Fruit fly (Drosophila melanogaster) whole organism, embryonic: Measurements from ENCODE around the gene IA-2.
A peak's percentile ranks its signal among the peaks of the same experiment; 100 is the strongest.

Experiments
- Ada2b ChIP-seq: fragments of 200-800 bp; sonication (Bioruptor generic); IDR thresholded peaks from 2 replicates; pipeline ENCODE4 v1.3.6; 2022; ENCODE audit warnings: missing biosample characterization, missing genetic modification characterization
- Adf1 ChIP-seq: fragments of 200-800 bp; sonication (Bioruptor generic); IDR thresholded peaks from 2 replicates; pipeline ENCODE4 v1.3.6; 2022; ENCODE audit warnings: missing biosample characterization, missing genetic modification characterization
- Bgb ChIP-seq: fragments of 200-800 bp; sonication (Bioruptor generic); IDR thresholded peaks from 2 replicates; pipeline ENCODE4 v1.3.6; 2022; ENCODE audit warnings: missing biosample characterization, missing genetic modification characterization; ENCODE audit not compliant: partially characterized antibody
- BtbVII ChIP-seq: fragments of 200-800 bp; sonication (Bioruptor generic); optimal IDR thresholded peaks from 3 replicates; lab custom pipeline; 2017; ENCODE audit warnings: missing biosample characterization, mild to moderate bottlenecking, missing genetic modification characterization
- CG10209 ChIP-seq: fragments of 200-800 bp; sonication (Bioruptor generic); optimal IDR thresholded peaks from 3 replicates; lab custom pipeline; 2017; ENCODE audit warnings: missing biosample characterization, mild to moderate bottlenecking, missing genetic modification characterization, missing genetic modification reagents
- CG12104 ChIP-seq: fragments of 200-800 bp; sonication (Bioruptor generic); optimal IDR thresholded peaks from 3 replicates; lab custom pipeline; 2016; ENCODE audit warnings: missing biosample characterization, missing genetic modification characterization
- CG12659 ChIP-seq: fragments of 200-800 bp; sonication (Bioruptor generic); optimal IDR thresholded peaks from 3 replicates; lab custom pipeline; 2017; ENCODE audit warnings: mild to moderate bottlenecking, missing biosample characterization, missing genetic modification reagents, missing genetic modification characterization
- CG15514 ChIP-seq: fragments of 200-800 bp; sonication (Bioruptor generic); optimal IDR thresholded peaks from 3 replicates; lab custom pipeline; 2017; ENCODE audit warnings: missing biosample characterization, missing genetic modification characterization, mild to moderate bottlenecking, moderate library complexity, missing genetic modification reagents
- CG1603 ChIP-seq: fragments of 200-800 bp; sonication (Bioruptor generic); optimal IDR thresholded peaks from 2 replicates; lab custom pipeline; 2019; ENCODE audit warnings: missing biosample characterization, mild to moderate bottlenecking, missing genetic modification characterization, moderate library complexity
- CG16779 ChIP-seq: fragments of 200-800 bp; sonication (Bioruptor generic); IDR thresholded peaks from 2 replicates; pipeline ENCODE4 v1.3.6; 2022; ENCODE audit warnings: missing biosample characterization, missing genetic modification characterization
- CG1792 ChIP-seq: fragments of 200-800 bp; sonication (Bioruptor generic); optimal IDR thresholded peaks from 2 replicates; lab custom pipeline; 2016; ENCODE audit warnings: missing biosample characterization, missing genetic modification characterization
- CG2116 ChIP-seq: fragments of 200-800 bp; sonication (Bioruptor generic); optimal IDR thresholded peaks from 3 replicates; lab custom pipeline; 2018; ENCODE audit warnings: missing biosample characterization, mild to moderate bottlenecking, missing genetic modification characterization
- CG2120 ChIP-seq: fragments of 200-800 bp; sonication (Bioruptor generic); optimal IDR thresholded peaks from 3 replicates; lab custom pipeline; 2016; ENCODE audit warnings: missing biosample characterization, missing genetic modification characterization
- CG2875 ChIP-seq: fragments of 200-800 bp; sonication (Bioruptor generic); optimal IDR thresholded peaks from 2 replicates; lab custom pipeline; 2017; ENCODE audit warnings: missing biosample characterization, mild to moderate bottlenecking, missing genetic modification characterization, missing genetic modification reagents
- CG4282 ChIP-seq: fragments of 200-800 bp; sonication (Bioruptor generic); optimal IDR thresholded peaks from 2 replicates; lab custom pipeline; 2016; ENCODE audit warnings: missing biosample characterization, missing genetic modification characterization
- CG4424 ChIP-seq: fragments of 200-800 bp; sonication (Bioruptor generic); optimal IDR thresholded peaks from 3 replicates; lab custom pipeline; 2016; ENCODE audit warnings: missing biosample characterization, missing genetic modification characterization
- CG6175 ChIP-seq: fragments of 200-800 bp; sonication (Bioruptor generic); IDR thresholded peaks from 3 replicates; pipeline ENCODE4 v1.3.6; 2022; ENCODE audit warnings: missing biosample characterization, missing genetic modification characterization
- CG6272 ChIP-seq: fragments of 200-800 bp; sonication (Bioruptor generic); IDR thresholded peaks from 2 replicates; pipeline ENCODE4 v1.3.6; 2022; ENCODE audit warnings: missing biosample characterization, missing genetic modification characterization
- CG7928 ChIP-seq: fragments of 200-800 bp; sonication (Bioruptor generic); optimal IDR thresholded peaks from 2 replicates; lab custom pipeline; 2017; ENCODE audit warnings: missing biosample characterization, mild to moderate bottlenecking, missing genetic modification characterization
- CG9609 ChIP-seq: fragments of 200-800 bp; sonication (Bioruptor generic); optimal IDR thresholded peaks from 3 replicates; lab custom pipeline; 2016; ENCODE audit warnings: missing biosample characterization, missing genetic modification characterization
- HLH4C ChIP-seq: fragments of 200-800 bp; sonication (Bioruptor generic); IDR thresholded peaks from 3 replicates; pipeline ENCODE4 v1.3.6; 2022; ENCODE audit warnings: missing biosample characterization, missing genetic modification characterization; ENCODE audit not compliant: partially characterized antibody
- Hey ChIP-seq: fragments of 200-800 bp; sonication (Bioruptor generic); optimal IDR thresholded peaks from 3 replicates; lab custom pipeline; 2018; ENCODE audit warnings: missing biosample characterization, mild to moderate bottlenecking, missing genetic modification characterization
- Hmx ChIP-seq: fragments of 200-800 bp; sonication (Bioruptor generic); optimal IDR thresholded peaks from 2 replicates; lab custom pipeline; 2016; ENCODE audit warnings: missing biosample characterization, missing genetic modification characterization
- Hsf ChIP-seq: fragments of 200-800 bp; sonication (Bioruptor generic); optimal IDR thresholded peaks from 3 replicates; lab custom pipeline; 2016; ENCODE audit warnings: missing biosample characterization, missing genetic modification characterization
- Med ChIP-seq: fragments of 200-800 bp; sonication (Bioruptor generic); peaks from one replicate; lab custom pipeline; 2016; ENCODE audit warnings: missing biosample characterization, missing genetic modification characterization, mild to moderate bottlenecking, inconsistent platforms, moderate library complexity
- Mrtf ChIP-seq: fragments of 200-800 bp; sonication (Bioruptor generic); IDR thresholded peaks from 3 replicates; pipeline ENCODE4 v1.3.6; 2022; ENCODE audit warnings: missing biosample characterization, missing genetic modification characterization
- NFAT ChIP-seq: fragments of 200-800 bp; sonication (Bioruptor generic); IDR thresholded peaks from 2 replicates; pipeline ENCODE4 v1.3.6; 2022; ENCODE audit warnings: missing biosample characterization, missing genetic modification characterization
- Nf-YA ChIP-seq: fragments of 200-800 bp; sonication (Bioruptor generic); IDR thresholded peaks from 2 replicates; pipeline ENCODE4 v1.3.6; 2022; ENCODE audit warnings: missing biosample characterization, missing genetic modification characterization
- Rfx ChIP-seq: fragments of 200-800 bp; sonication (Bioruptor generic); IDR thresholded peaks from 2 replicates; pipeline ENCODE4 v1.3.6; 2022; ENCODE audit warnings: missing biosample characterization, missing genetic modification characterization
- al ChIP-seq: fragments of 200-800 bp; sonication (Bioruptor generic); IDR thresholded peaks from 2 replicates; pipeline ENCODE4 v1.3.6; 2022; ENCODE audit warnings: missing biosample characterization, missing genetic modification characterization
- ap ChIP-seq: fragments of 200-800 bp; sonication (Bioruptor generic); IDR thresholded peaks from 2 replicates; pipeline ENCODE4 v1.3.6; 2022; ENCODE audit warnings: missing biosample characterization, missing genetic modification characterization
- dan ChIP-seq: fragments of 200-800 bp; sonication (Bioruptor generic); IDR thresholded peaks from 2 replicates; pipeline ENCODE4 v1.3.6; 2022; ENCODE audit warnings: missing biosample characterization, missing genetic modification characterization
- en ChIP-seq: fragments of 200-800 bp; sonication (Bioruptor generic); optimal IDR thresholded peaks from 2 replicates; lab custom pipeline; 2016; ENCODE audit warnings: missing biosample characterization, missing genetic modification characterization
- exex ChIP-seq: fragments of 200-800 bp; sonication (Bioruptor generic); optimal IDR thresholded peaks from 4 replicates; lab custom pipeline; 2018; ENCODE audit warnings: missing biosample characterization, mild to moderate bottlenecking, missing genetic modification characterization, moderate library complexity
- eyg ChIP-seq: fragments of 200-800 bp; sonication (Bioruptor generic); optimal IDR thresholded peaks from 3 replicates; lab custom pipeline; 2016; ENCODE audit warnings: missing biosample characterization, missing genetic modification characterization
- fd96Cb ChIP-seq: fragments of 200-800 bp; sonication (Bioruptor generic); optimal IDR thresholded peaks from 2 replicates; lab custom pipeline; 2018; ENCODE audit warnings: missing biosample characterization, mild to moderate bottlenecking, missing genetic modification characterization, moderate library complexity
- gce ChIP-seq: fragments of 200-800 bp; sonication (Bioruptor generic); IDR thresholded peaks from 3 replicates; pipeline ENCODE4 v1.3.6; 2022; ENCODE audit warnings: missing biosample characterization, missing genetic modification characterization
- gem ChIP-seq: fragments of 200-800 bp; sonication (Bioruptor generic); optimal IDR thresholded peaks from 2 replicates; lab custom pipeline; 2019; ENCODE audit warnings: missing biosample characterization, mild to moderate bottlenecking, missing genetic modification characterization, moderate library complexity
- grau ChIP-seq: fragments of 200-800 bp; optimal IDR thresholded peaks from 3 replicates; lab custom pipeline; 2019; ENCODE audit warnings: missing biosample characterization, mild to moderate bottlenecking, missing genetic modification characterization, moderate library complexity
- gro ChIP-seq: fragments of 200-800 bp; sonication (Bioruptor generic); optimal IDR thresholded peaks from 2 replicates; lab custom pipeline; 2016; ENCODE audit warnings: missing biosample characterization, missing genetic modification characterization
- kay ChIP-seq: fragments of 200-800 bp; sonication (Bioruptor generic); optimal IDR thresholded peaks from 2 replicates; lab custom pipeline; 2016; ENCODE audit warnings: missing biosample characterization, missing genetic modification characterization
- lbe ChIP-seq: fragments of 200-800 bp; sonication (Bioruptor generic); optimal IDR thresholded peaks from 2 replicates; lab custom pipeline; 2016; ENCODE audit warnings: missing biosample characterization, mild to moderate bottlenecking, missing genetic modification characterization
- lmd ChIP-seq: fragments of 200-800 bp; sonication (Bioruptor generic); IDR thresholded peaks from 2 replicates; pipeline ENCODE4 v1.3.6; 2022; ENCODE audit warnings: missing biosample characterization, missing genetic modification characterization
- nerfin-2 ChIP-seq: fragments of 200-800 bp; sonication (Bioruptor generic); IDR thresholded peaks from 2 replicates; pipeline ENCODE4 v1.3.6; 2022; ENCODE audit warnings: missing biosample characterization, missing genetic modification characterization; ENCODE audit not compliant: partially characterized antibody
- pnt ChIP-seq: fragments of 200-800 bp; sonication (Bioruptor generic); optimal IDR thresholded peaks from 3 replicates; lab custom pipeline; 2016; ENCODE audit warnings: missing biosample characterization, missing genetic modification characterization
- salm ChIP-seq: fragments of 200-800 bp; sonication (Bioruptor generic); optimal IDR thresholded peaks from 2 replicates; lab custom pipeline; 2018; ENCODE audit warnings: missing biosample characterization, mild to moderate bottlenecking, missing genetic modification characterization
- sc ChIP-seq, 3 experiments: fragments of >200 bp in 2 of 3; fragments of 200-800 bp in 1 of 3; sonication (Bioruptor generic) in 1 of 3; optimal IDR thresholded peaks; 2 replicates in 2 of 3; 3 replicates in 1 of 3; lab custom pipeline; 2017; ENCODE audit warnings: mild to moderate bottlenecking in 1 of 3, missing biosample characterization in 1 of 3, missing genetic modification characterization in 1 of 3, missing genetic modification reagents in 1 of 3
- sob ChIP-seq: fragments of 200-800 bp; sonication (Bioruptor generic); IDR thresholded peaks from 2 replicates; pipeline ENCODE4 v1.3.6; 2022; ENCODE audit warnings: missing biosample characterization, missing genetic modification characterization
- sqz ChIP-seq: fragments of 200-800 bp; sonication (Bioruptor generic); optimal IDR thresholded peaks from 3 replicates; lab custom pipeline; 2018; ENCODE audit warnings: missing biosample characterization, mild to moderate bottlenecking, missing genetic modification characterization
- stwl ChIP-seq: fragments of 200-800 bp; sonication (Bioruptor generic); optimal IDR thresholded peaks from 3 replicates; lab custom pipeline; 2018; ENCODE audit warnings: missing biosample characterization, mild to moderate bottlenecking, missing genetic modification characterization, moderate library complexity
- trem ChIP-seq: fragments of 200-800 bp; optimal IDR thresholded peaks from 3 replicates; lab custom pipeline; 2019; ENCODE audit warnings: missing biosample characterization, mild to moderate bottlenecking, missing genetic modification characterization, moderate library complexity
- yki ChIP-seq: fragments of >200 bp; optimal IDR thresholded peaks from 3 replicates; lab custom pipeline; 2018

IA-2 gene

DNA sequence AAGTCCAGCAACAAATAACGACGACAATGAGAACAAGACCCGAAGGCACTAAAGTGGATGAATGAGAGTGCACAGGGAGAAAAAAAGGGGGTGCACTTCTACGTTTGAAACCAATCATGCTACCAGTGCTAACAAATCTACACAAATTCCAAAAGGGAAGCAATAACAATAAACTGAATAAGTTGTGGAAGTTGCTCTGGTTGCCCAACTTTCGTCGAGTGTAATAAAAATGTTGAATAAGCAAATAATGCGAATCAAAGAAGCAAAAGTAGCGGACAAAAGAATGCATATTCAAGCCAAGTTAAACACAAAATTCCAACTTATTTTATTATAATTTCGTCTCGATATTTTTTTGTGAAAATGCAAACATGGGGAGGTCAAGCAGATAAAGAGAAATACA, 43.8 kb upstream of the IA-2 start (continued):
- TF ChIP-seq Rfx (GFP tag; lab: Robert Waterston, UW) (peak; percentile 20; the same call in 1 of the 2 replicates), Bgb (GFP tag; lab: Robert Waterston, UW) (no peak), CG2120 (GFP tag; lab: Kevin White, UChicago) (peak; percentile 38), CG9609 (no peak), en (no peak), sqz (GFP tag; lab: Kevin White, UChicago) (no peak), CG2875 (GFP tag; lab: Kevin White, UChicago) (no peak), Ada2b (no peak), gce (GFP tag; lab: Robert Waterston, UW) (no peak), CG4424 (GFP tag; lab: Kevin White, UChicago) (no peak), Med (peak; percentile 70), CG1603 (tag; lab: Kevin White, UChicago) (peak; percentile 9), CG6272 (GFP tag; lab: Robert Waterston, UW) (no peak), sc (optimal IDR thresholded peaks at IDR 0.05; lab: Kevin White, UChicago) (no peak), sc (GFP tag; optimal IDR thresholded peaks at IDR 0.05; lab: Kevin White, UChicago) (no peak), CG4282 (GFP tag; lab: Kevin White, UChicago) (no peak), yki (lab: Kevin White, UChicago) (no peak), exex (tag; lab: Kevin White, UChicago) (no peak), trem (tag; lab: Kevin White, UChicago) (no peak), CG16779 (GFP tag; lab: Robert Waterston, UW) (no peak), Hsf (GFP tag; lab: Kevin White, UChicago) (no peak), CG12659 (GFP tag; lab: Kevin White, UChicago) (no peak), pnt (GFP tag; lab: Kevin White, UChicago) (no peak), lbe (GFP tag; lab: Kevin White, UChicago) (no peak), CG2116 (no peak), CG15514 (no peak), fd96Cb (no peak), ap (GFP tag; lab: Robert Waterston, UW) (0 out of 2 replicates have a peak, but pooled peaks have one; percentile 13), Nf-YA (GFP tag; lab: Robert Waterston, UW) (no peak), CG1792 (no peak), CG6175 (no peak), al (GFP tag; lab: Robert Waterston, UW) (no peak), gro (GFP tag; lab: Kevin White, UChicago) (no peak), sob (GFP tag; lab: Robert Waterston, UW) (no peak), dan (GFP tag; lab: Robert Waterston, UW) (no peak), eyg (GFP tag; lab: Kevin White, UChicago) (no peak), Adf1 (no peak), kay (GFP tag; lab: Kevin White, UChicago) (no peak), Hmx (no peak), Mrtf (no peak), CG12104 (no peak), BtbVII (GFP tag; lab: Kevin White, UChicago) (no peak), CG7928 (GFP tag; lab: Kevin White, UChicago) (no peak), stwl (tag; lab: Kevin White, UChicago) (no peak), CG10209 (GFP tag; lab: Kevin White, UChicago) (no peak), HLH4C (GFP tag; lab: Robert Waterston, UW) (no peak), salm (no peak), Hey (tag; lab: Kevin White, UChicago) (no peak), lmd (GFP tag; lab: Robert Waterston, UW) (0 out of 2 replicates have a peak, but pooled peaks have one; percentile 12), NFAT (GFP tag; lab: Robert Waterston, UW) (peak; percentile 28; the same call in 1 of the 2 replicates), nerfin-2 (GFP tag; lab: Robert Waterston, UW) (no peak), gem (tag; lab: Kevin White, UChicago) (no peak), grau (no peak)
